Worm (Caenorhabditis elegans): Measurements from ENCODE around the gene sur-7.

ce11 chrX:16400897-16401296 lies 24.5 kb downstream of the sur-7 start:
- no peak for TF ChIP-seq T22C8.4 (GFP tag; IDR thresholded peaks at IDR 0.05)
- no peak for TF ChIP-seq ztf-29 (GFP tag; IDR thresholded peaks at IDR 0.05)
- TF ChIP-seq ztf-23 (GFP tag; IDR thresholded peaks at IDR 0.05) = no peak
- no peak for TF ChIP-seq flt-1 (GFP tag; IDR thresholded peaks at IDR 0.05)
- no peak for TF ChIP-seq klf-2 (GFP tag; conservative IDR thresholded peaks at IDR 0.05)
- no peak for TF ChIP-seq med-1 (GFP tag; optimal IDR thresholded peaks at IDR 0.05; ENCODE audit: insufficient read depth)
- TF ChIP-seq tab-1 (GFP tag; IDR thresholded peaks at IDR 0.05) = no peak
